Worm (Caenorhabditis elegans): ENCODE measurements around the gene D1022.3.

DNA sequence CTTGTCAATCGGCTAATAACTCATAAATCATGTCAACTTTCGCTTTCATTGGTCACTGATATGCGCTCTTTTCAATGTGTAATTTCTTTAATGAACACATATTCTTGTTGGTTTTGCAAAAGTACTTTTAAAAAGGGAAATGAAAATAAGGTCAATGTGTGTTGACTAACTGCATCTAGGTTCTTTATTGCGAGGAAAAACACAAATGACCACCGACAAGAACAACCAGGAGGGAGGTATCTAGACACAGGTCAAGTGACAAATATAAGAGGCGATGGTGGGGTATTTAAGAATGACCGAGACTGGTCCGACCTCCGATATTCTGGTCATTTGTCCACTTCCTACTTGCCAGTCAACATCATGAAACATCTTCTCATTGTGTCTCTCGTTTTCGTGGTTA lies 40.0 kb upstream of the D1022.3 start, which contains the start of gene spi-1:
- TF ChIP-seq zag-1 (tag; optimal IDR thresholded peaks at IDR 0.05) = no peak
- TF ChIP-seq unc-39 (tag; optimal IDR thresholded peaks at IDR 0.05) = no peak
- TF ChIP-seq R02D3.7 (tag; optimal IDR thresholded peaks at IDR 0.05) = no peak
- no peak for TF ChIP-seq snpc-4 (tag; optimal IDR thresholded peaks at IDR 0.05)
- no peak for TF ChIP-seq tbx-2 (tag; optimal IDR thresholded peaks at IDR 0.05)
- TF ChIP-seq ztf-4 (tag; optimal IDR thresholded peaks at IDR 0.05) = no peak
- TF ChIP-seq ZK546.5 (tag; optimal IDR thresholded peaks at IDR 0.05) = no peak
- TF ChIP-seq nhr-11 (tag; optimal IDR thresholded peaks at IDR 0.05) = no peak
- TF ChIP-seq lsy-12 (tag; optimal IDR thresholded peaks at IDR 0.05) = no peak
- no peak for TF ChIP-seq ceh-82 (tag; optimal IDR thresholded peaks at IDR 0.05)
- no peak for TF ChIP-seq ztf-11 (tag; optimal IDR thresholded peaks at IDR 0.05)
- no peak for TF ChIP-seq mml-1 (tag; optimal IDR thresholded peaks at IDR 0.05)
- no peak for TF ChIP-seq ama-1 (optimal IDR thresholded peaks at IDR 0.05)
- TF ChIP-seq aly-2 (tag; optimal IDR thresholded peaks at IDR 0.05) = no peak
